Worm (Caenorhabditis elegans) whole organism, L4 larva: ENCODE measurements around the gene asps-1.

Source experiments
- ceh-82 ChIP-seq: sonication (generic microtip); optimal IDR thresholded peaks from 2 replicates; lab custom pipeline; 2017; ENCODE audit warnings: missing biosample characterization, missing genetic modification characterization
- dmd-8 ChIP-seq: fragments of 200-800 bp; sonication (Bioruptor generic); IDR thresholded peaks from 2 replicates; pipeline ENCODE4 v1.3.6; 2022; ENCODE audit warnings: missing genetic modification characterization, missing compliant biosample characterization
- fos-1 ChIP-seq: fragments of 150-350 bp; optimal IDR thresholded peaks from 2 replicates; lab custom pipeline; 2014; ENCODE audit warnings: missing biosample characterization, missing genetic modification characterization
- gei-8 ChIP-seq: fragments of 200-800 bp; sonication (Bioruptor generic); optimal IDR thresholded peaks from 2 replicates; lab custom pipeline; 2018; ENCODE audit warnings: mild to moderate bottlenecking, missing genetic modification characterization, missing compliant biosample characterization
- lin-1 ChIP-seq: fragments of 200-800 bp; sonication (Bioruptor generic); IDR thresholded peaks from 2 replicates; pipeline ENCODE4 v1.3.6; 2022; ENCODE audit warnings: missing genetic modification reagents, missing genetic modification characterization, missing compliant biosample characterization
- lin-39 ChIP-seq: fragments of 150-350 bp; optimal IDR thresholded peaks from 2 replicates; lab custom pipeline; 2014; ENCODE audit warnings: missing biosample characterization, missing genetic modification reagents, missing genetic modification characterization
- nhr-25 ChIP-seq: sonication (generic microtip); optimal IDR thresholded peaks from 2 replicates; lab custom pipeline; 2017; ENCODE audit warnings: missing genetic modification characterization, mild to moderate bottlenecking, missing compliant biosample characterization, antibody characterized with exemption, moderate library complexity, borderline replicate concordance; ENCODE audit not compliant: insufficient read depth
- nhr-28 ChIP-seq: fragments of 150-350 bp; optimal IDR thresholded peaks from 2 replicates; lab custom pipeline; 2014; ENCODE audit warnings: missing biosample characterization, missing genetic modification characterization
- nhr-41 ChIP-seq: fragments of 200-800 bp; sonication (Bioruptor generic); IDR thresholded peaks from 2 replicates; pipeline ENCODE4 v1.3.6; 2022; ENCODE audit warnings: missing genetic modification reagents, missing genetic modification characterization, missing compliant biosample characterization
- nhr-6 ChIP-seq: fragments of 150-350 bp; optimal IDR thresholded peaks from 2 replicates; lab custom pipeline; 2014; ENCODE audit warnings: missing biosample characterization, missing genetic modification characterization
- nhr-77 ChIP-seq: fragments of 150-350 bp; optimal IDR thresholded peaks from 2 replicates; lab custom pipeline; 2014; ENCODE audit warnings: missing biosample characterization, missing genetic modification characterization
- unc-62 ChIP-seq, 3 experiments: fragments of 150-350 bp in 1 of 3; sonication (generic microtip); optimal IDR thresholded peaks in 2 of 3; peaks in 1 of 3; 1 replicate in 1 of 3; 2 replicates in 2 of 3; lab custom pipeline; 2014 to 2017; ENCODE audit warnings: missing biosample characterization in 3 of 3, missing genetic modification characterization in 3 of 3, missing genetic modification reagents in 3 of 3, missing genotype in 1 of 3
- ztf-11 ChIP-seq: fragments of 150-350 bp; optimal IDR thresholded peaks from 2 replicates; lab custom pipeline; 2014; ENCODE audit warnings: missing biosample characterization, missing genetic modification characterization

- TF ChIP-seq lin-1 (GFP tag; lab: Robert Waterston, UW) (0 out of 2 replicates have a peak, but pooled peaks have one; percentile 32), lin-39 (tag; lab: Kevin White, UChicago) (no peak), nhr-77 (tag; lab: Kevin White, UChicago) (no peak), ceh-82 (tag; lab: Kevin White, UChicago) (no peak), fos-1 (tag; lab: Kevin White, UChicago) (no peak), nhr-6 (tag; lab: Kevin White, UChicago) (peak; percentile 42), nhr-41 (GFP tag; lab: Robert Waterston, UW) (no peak), gei-8 (GFP tag; lab: Kevin White, UChicago) (no peak), dmd-8 (GFP tag; lab: Robert Waterston, UW) (no peak), nhr-28 (tag; lab: Kevin White, UChicago) (peak; percentile 82), nhr-25 (no peak), unc-62 (GFP tag; optimal IDR thresholded peaks at IDR 0.05 in 1 of 2; lab: Kevin White, UChicago) (no peak), unc-62 (tag; optimal IDR thresholded peaks at IDR 0.05; lab: Kevin White, UChicago) (no peak), ztf-11 (tag; lab: Kevin White, UChicago) (no peak)
Observed at ce11 chrV:10281374-10281773, 35.8 kb downstream of the asps-1 start, which contains the start of gene lys-2.
